Fruit fly (Drosophila melanogaster) whole organism, adult: ENCODE results near the gene CG4424.

Experiments
- CG14711 ChIP-seq: fragments of 200-800 bp; sonication (Bioruptor generic); optimal IDR thresholded peaks from 2 replicates; lab custom pipeline; 2018; ENCODE audit warnings: missing biosample characterization, mild to moderate bottlenecking, missing genetic modification characterization, moderate library complexity
- CG5204 ChIP-seq: fragments of 200-800 bp; sonication (Bioruptor generic); optimal IDR thresholded peaks from 2 replicates; lab custom pipeline; 2016; ENCODE audit warnings: missing biosample characterization, missing genetic modification characterization
- CG7101 ChIP-seq: fragments of 200-800 bp; sonication (Bioruptor generic); optimal IDR thresholded peaks from 2 replicates; lab custom pipeline; 2018; ENCODE audit warnings: missing biosample characterization, mild to moderate bottlenecking, missing genetic modification characterization, moderate library complexity
- Crg-1 ChIP-seq: fragments of 200-800 bp; sonication (Bioruptor generic); optimal IDR thresholded peaks from 2 replicates; lab custom pipeline; 2016; ENCODE audit warnings: missing biosample characterization, missing genetic modification characterization
- Hr96 ChIP-seq: fragments of 200-800 bp; sonication (Bioruptor generic); optimal IDR thresholded peaks from 2 replicates; lab custom pipeline; 2016; ENCODE audit warnings: missing biosample characterization, missing genetic modification characterization

dm6 chr3R:20027841-20028240 is at the start of gene CG4424, which contains the start of gene CG4854:
- no peak for TF ChIP-seq Crg-1 (GFP tag; lab: Kevin White, UChicago)
- no peak for TF ChIP-seq CG7101 (tag; lab: Kevin White, UChicago)
- TF ChIP-seq CG5204 (GFP tag; lab: Kevin White, UChicago) = no peak
- TF ChIP-seq Hr96 (GFP tag; lab: Kevin White, UChicago) = no peak
- no peak for TF ChIP-seq CG14711 (tag; lab: Kevin White, UChicago)
